Fruit fly (Drosophila melanogaster): ENCODE results near the gene Agpat1.

DNA sequence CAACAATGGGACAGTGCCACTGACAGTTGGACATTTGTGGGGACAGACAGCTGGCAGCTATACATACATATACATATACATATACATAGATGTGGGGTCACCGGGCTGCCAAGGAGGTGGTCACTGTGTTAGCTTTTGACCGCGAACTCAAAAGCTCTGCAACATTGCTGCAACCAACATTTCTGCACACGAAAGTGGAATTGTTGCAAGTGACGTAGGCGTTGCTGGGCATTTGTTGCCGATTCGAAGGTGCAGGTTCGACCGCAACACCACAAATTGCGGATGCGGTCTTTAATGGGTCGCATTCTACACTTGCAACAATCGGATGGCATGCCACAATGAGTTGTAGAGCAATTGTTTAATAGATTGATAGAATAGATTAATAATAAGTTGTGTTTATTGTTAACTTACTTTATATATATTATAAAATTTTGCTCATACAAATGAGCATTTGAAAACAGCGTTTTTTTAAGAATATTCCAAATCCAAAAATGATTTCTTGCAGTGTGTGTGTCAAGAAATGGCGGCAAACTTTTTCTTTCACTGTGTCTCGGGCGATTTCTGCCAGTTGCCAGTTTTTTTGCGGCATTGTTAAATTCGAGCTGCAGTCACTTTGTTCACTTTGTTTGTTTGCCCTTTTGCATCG is 12.8 kb downstream of the Agpat1 start:
- TF ChIP-seq rn (GFP tag; IDR thresholded peaks at IDR 0.05) (no peak), Snoo (tag; optimal IDR thresholded peaks at IDR 0.05) (no peak), CG32121 (GFP tag; IDR thresholded peaks at IDR 0.05) (peak; percentile 37; the same call in 1 of the 2 replicates)
